Worm (Caenorhabditis elegans) whole organism, L1 larva: ENCODE results near the gene F46E10.3.

ENCODE experiments used
- C04F5.9 ChIP-seq: sonication (generic microtip); optimal IDR thresholded peaks from 2 replicates; lab custom pipeline; 2016; ENCODE audit warnings: missing genetic modification characterization, missing compliant biosample characterization
- ceh-82 ChIP-seq, 3 experiments: fragments of 150-350 bp in 1 of 3; sonication (generic microtip) in 2 of 3; optimal IDR thresholded peaks; 2 replicates each; lab custom pipeline; 2014 to 2017; ENCODE audit warnings: missing biosample characterization in 3 of 3, missing genetic modification characterization in 3 of 3
- grh-1 ChIP-seq: fragments of 200-800 bp; sonication (Bioruptor generic); IDR thresholded peaks from 2 replicates; pipeline ENCODE4 v1.3.6; 2022; ENCODE audit warnings: missing genetic modification reagents, missing genetic modification characterization, missing compliant biosample characterization
- tbx-2 ChIP-seq: sonication (generic microtip); optimal IDR thresholded peaks from 2 replicates; lab custom pipeline; 2016; ENCODE audit warnings: missing genetic modification characterization, missing compliant biosample characterization
- ztf-4 ChIP-seq: fragments of 150-350 bp; optimal IDR thresholded peaks from 2 replicates; lab custom pipeline; 2014; ENCODE audit warnings: missing biosample characterization, missing genetic modification characterization

ce11 chrV:6485109-6485508 lies 33.0 kb upstream of the F46E10.3 start:
- TF ChIP-seq tbx-2 (tag; lab: Kevin White, UChicago) (no peak), C04F5.9 (tag; lab: Kevin White, UChicago) (no peak), ztf-4 (tag; lab: Kevin White, UChicago) (no peak), grh-1 (GFP tag; lab: Robert Waterston, UW) (no peak), ceh-82 (tag; optimal IDR thresholded peaks at IDR 0.05; lab: Kevin White, UChicago) (no peak)
